Worm (Caenorhabditis elegans) whole organism, L1 larva: ENCODE results near the gene F15D4.2.

Source experiments
- C16A3.4 ChIP-seq: fragments of 150-350 bp; optimal IDR thresholded peaks from 2 replicates; lab custom pipeline; 2014; ENCODE audit warnings: missing biosample characterization, missing genetic modification characterization
- C34B4.2 ChIP-seq: sonication (generic microtip); optimal IDR thresholded peaks from 2 replicates; lab custom pipeline; 2017; ENCODE audit warnings: mild to moderate bottlenecking, missing genetic modification characterization, missing compliant biosample characterization
- F16B12.6 ChIP-seq: fragments of 150-350 bp; optimal IDR thresholded peaks from 2 replicates; lab custom pipeline; 2014; ENCODE audit warnings: missing biosample characterization, missing genetic modification characterization
- aha-1 ChIP-seq: fragments of 150-350 bp; optimal IDR thresholded peaks from 2 replicates; lab custom pipeline; 2014; ENCODE audit warnings: missing biosample characterization, missing genetic modification characterization
- alr-1 ChIP-seq: fragments of 200-800 bp; sonication (Bioruptor generic); optimal IDR thresholded peaks from 2 replicates; lab custom pipeline; 2018; ENCODE audit warnings: borderline replicate concordance, mild to moderate bottlenecking, missing genetic modification characterization, missing compliant biosample characterization
- blmp-1 ChIP-seq: fragments of 150-350 bp; optimal IDR thresholded peaks from 2 replicates; lab custom pipeline; 2014; ENCODE audit warnings: missing biosample characterization, missing genetic modification characterization
- ceh-63 ChIP-seq: fragments of 200-800 bp; sonication (Bioruptor generic); optimal IDR thresholded peaks from 2 replicates; lab custom pipeline; 2018; ENCODE audit warnings: mild to moderate bottlenecking, missing genetic modification characterization, missing compliant biosample characterization
- ceh-82 ChIP-seq, 3 experiments: fragments of 150-350 bp in 1 of 3; sonication (generic microtip) in 2 of 3; optimal IDR thresholded peaks; 2 replicates each; lab custom pipeline; 2014 to 2017; ENCODE audit warnings: missing biosample characterization in 3 of 3, missing genetic modification characterization in 3 of 3
- ces-1 ChIP-seq: fragments of 150-350 bp; optimal IDR thresholded peaks from 2 replicates; lab custom pipeline; 2014; ENCODE audit warnings: missing biosample characterization, missing genetic modification reagents, missing genetic modification characterization
- dpl-1 ChIP-seq, 3 experiments: fragments of 150-350 bp in 2 of 3; sonication (generic microtip) in 1 of 3; optimal IDR thresholded peaks; 2 replicates each; lab custom pipeline; 2014 to 2017; ENCODE audit warnings: missing biosample characterization in 3 of 3, missing genetic modification characterization in 3 of 3, missing genetic modification reagents in 3 of 3
- efl-1 ChIP-seq, 4 experiments: fragments of 150-350 bp; optimal IDR thresholded peaks in 3 of 4; peaks in 1 of 4; 1 replicate in 1 of 4; 2 replicates in 3 of 4; lab custom pipeline; 2014; ENCODE audit warnings: missing biosample characterization in 2 of 4, missing genetic modification characterization in 2 of 4, missing genetic modification reagents in 2 of 4
- efl-3 ChIP-seq: fragments of 200-800 bp; sonication (Bioruptor generic); optimal IDR thresholded peaks from 2 replicates; lab custom pipeline; 2018; ENCODE audit warnings: mild to moderate bottlenecking, missing genetic modification characterization, missing compliant biosample characterization
- elt-2 ChIP-seq: sonication (generic microtip); optimal IDR thresholded peaks from 2 replicates; lab custom pipeline; 2016; ENCODE audit warnings: missing genetic modification characterization, mild to moderate bottlenecking, inconsistent platforms, missing compliant biosample characterization, missing genetic modification reagents
- elt-3 ChIP-seq, 6 experiments: fragments of 150-350 bp in 1 of 6; sonication (generic microtip); optimal IDR thresholded peaks; 2 replicates each; lab custom pipeline; 2017 to 2018; ENCODE audit warnings: missing biosample characterization in 6 of 6, missing genetic modification characterization in 6 of 6, inconsistent platforms in 1 of 6
- fkh-10 ChIP-seq: sonication (generic microtip); optimal IDR thresholded peaks from 2 replicates; lab custom pipeline; 2017; ENCODE audit warnings: missing biosample characterization, missing genetic modification reagents, missing genetic modification characterization
- fkh-4 ChIP-seq: sonication (generic microtip); optimal IDR thresholded peaks from 2 replicates; lab custom pipeline; 2016; ENCODE audit warnings: missing compliant biosample characterization, missing genetic modification characterization, borderline replicate concordance
- fos-1 ChIP-seq: fragments of 150-350 bp; optimal IDR thresholded peaks from 2 replicates; lab custom pipeline; 2014; ENCODE audit warnings: missing biosample characterization, missing genetic modification characterization
- grh-1 ChIP-seq: fragments of 200-800 bp; sonication (Bioruptor generic); IDR thresholded peaks from 2 replicates; pipeline ENCODE4 v1.3.6; 2022; ENCODE audit warnings: missing genetic modification reagents, missing genetic modification characterization, missing compliant biosample characterization
- hlh-17 ChIP-seq: fragments of 200-800 bp; sonication (Bioruptor generic); optimal IDR thresholded peaks from 2 replicates; lab custom pipeline; 2018; ENCODE audit warnings: missing genetic modification characterization, mild to moderate bottlenecking, missing compliant biosample characterization, moderate library complexity, borderline replicate concordance
- hpl-2 ChIP-seq: fragments of 150-350 bp; optimal IDR thresholded peaks from 2 replicates; lab custom pipeline; 2014; ENCODE audit warnings: missing biosample characterization, missing genetic modification reagents, missing genetic modification characterization
- jun-1 ChIP-seq: fragments of 150-350 bp; optimal IDR thresholded peaks from 2 replicates; lab custom pipeline; 2014; ENCODE audit warnings: missing biosample characterization, missing genetic modification reagents, missing genetic modification characterization
- lin-13 ChIP-seq: fragments of 150-350 bp; optimal IDR thresholded peaks from 2 replicates; lab custom pipeline; 2014; ENCODE audit warnings: missing biosample characterization, missing genetic modification reagents, missing genetic modification characterization
- lin-14 ChIP-seq: fragments of 200-800 bp; sonication (Bioruptor generic); optimal IDR thresholded peaks from 2 replicates; lab custom pipeline; 2018; ENCODE audit warnings: mild to moderate bottlenecking, missing genetic modification characterization, moderate library complexity, missing compliant biosample characterization
- lin-35 ChIP-seq, 2 experiments: fragments of 150-350 bp; optimal IDR thresholded peaks; 2 replicates each; lab custom pipeline; 2014; ENCODE audit warnings: missing biosample characterization in 2 of 2, missing genetic modification characterization in 2 of 2, missing genetic modification reagents in 2 of 2
- lir-3 ChIP-seq: sonication (generic microtip); optimal IDR thresholded peaks from 2 replicates; lab custom pipeline; 2016; ENCODE audit warnings: mild to moderate bottlenecking, missing genetic modification characterization, moderate library complexity, missing compliant biosample characterization; ENCODE audit not compliant: poor library complexity
- mab-9 ChIP-seq: fragments of 200-800 bp; sonication (Bioruptor generic); IDR thresholded peaks from 2 replicates; pipeline ENCODE4 v1.3.6; 2022; ENCODE audit warnings: missing genetic modification reagents, missing genetic modification characterization, missing compliant biosample characterization
- mdl-1 ChIP-seq, 2 experiments: fragments of 150-350 bp; optimal IDR thresholded peaks; 2 replicates each; lab custom pipeline; 2014 to 2017; ENCODE audit warnings: missing biosample characterization in 2 of 2, missing genetic modification characterization in 2 of 2, inconsistent platforms in 1 of 2
- mep-1 ChIP-seq: fragments of 150-350 bp; optimal IDR thresholded peaks from 2 replicates; lab custom pipeline; 2014; ENCODE audit warnings: missing biosample characterization, missing genetic modification characterization
- nhr-12 ChIP-seq: sonication (generic microtip); optimal IDR thresholded peaks from 2 replicates; lab custom pipeline; 2017; ENCODE audit warnings: missing biosample characterization, missing genetic modification characterization
- nhr-19 ChIP-seq: fragments of 200-800 bp; sonication (Bioruptor generic); conservative IDR thresholded peaks from 2 replicates; pipeline ENCODE4 v1.3.6; 2022; ENCODE audit warnings: missing genetic modification characterization, missing compliant biosample characterization
- nhr-28 ChIP-seq: fragments of 150-350 bp; optimal IDR thresholded peaks from 2 replicates; lab custom pipeline; 2014; ENCODE audit warnings: missing biosample characterization, missing genetic modification characterization
- nhr-71 ChIP-seq: sonication (generic microtip); optimal IDR thresholded peaks from 2 replicates; lab custom pipeline; 2016; ENCODE audit warnings: mild to moderate bottlenecking, missing genetic modification characterization, moderate library complexity, missing compliant biosample characterization
- nhr-85 ChIP-seq: sonication (generic microtip); peaks from one replicate; lab custom pipeline; 2016; ENCODE audit warnings: missing genetic modification characterization, inconsistent platforms, missing compliant biosample characterization
- nhr-90 ChIP-seq: sonication (generic microtip); optimal IDR thresholded peaks from 2 replicates; lab custom pipeline; 2016; ENCODE audit warnings: mild to moderate bottlenecking, missing genetic modification characterization, missing compliant biosample characterization; ENCODE audit not compliant: poor library complexity
- pag-3 ChIP-seq: sonication (generic microtip); optimal IDR thresholded peaks from 2 replicates; lab custom pipeline; 2017; ENCODE audit warnings: missing genetic modification characterization, mild to moderate bottlenecking, missing compliant biosample characterization, antibody characterized with exemption, borderline replicate concordance; ENCODE audit not compliant: insufficient read depth
- pqm-1 ChIP-seq: sonication (generic microtip); optimal IDR thresholded peaks from 3 replicates; lab custom pipeline; 2017; ENCODE audit warnings: missing biosample characterization, missing genetic modification characterization
- rnt-1 ChIP-seq: sonication (generic microtip); optimal IDR thresholded peaks from 2 replicates; lab custom pipeline; 2016; ENCODE audit warnings: mild to moderate bottlenecking, missing genetic modification characterization, moderate library complexity, missing compliant biosample characterization
- snpc-4 ChIP-seq: fragments of 150-350 bp; optimal IDR thresholded peaks from 2 replicates; lab custom pipeline; 2014; ENCODE audit warnings: missing biosample characterization, missing genetic modification characterization
- snu-23 ChIP-seq: sonication (generic microtip); optimal IDR thresholded peaks from 2 replicates; lab custom pipeline; 2016; ENCODE audit warnings: missing genetic modification characterization, missing compliant biosample characterization
- sox-4 ChIP-seq: sonication (generic microtip); optimal IDR thresholded peaks from 2 replicates; lab custom pipeline; 2016; ENCODE audit warnings: missing genetic modification characterization, missing compliant biosample characterization
- swsn-7 ChIP-seq: sonication (generic microtip); optimal IDR thresholded peaks from 2 replicates; lab custom pipeline; 2016; ENCODE audit warnings: missing genetic modification characterization, missing compliant biosample characterization
- unc-130 ChIP-seq: fragments of 150-350 bp; optimal IDR thresholded peaks from 2 replicates; lab custom pipeline; 2017; ENCODE audit warnings: missing biosample characterization, missing genetic modification characterization, inconsistent platforms
- unc-30 ChIP-seq: sonication (generic microtip); optimal IDR thresholded peaks from 2 replicates; lab custom pipeline; 2017; ENCODE audit warnings: missing biosample characterization, missing genetic modification characterization
- unc-98 ChIP-seq: fragments of 200-800 bp; sonication (Bioruptor generic); IDR thresholded peaks from 2 replicates; pipeline ENCODE4 v1.3.6; 2022; ENCODE audit warnings: missing genetic modification characterization, missing compliant biosample characterization
- zag-1 ChIP-seq: fragments of 150-350 bp; optimal IDR thresholded peaks from 2 replicates; lab custom pipeline; 2014; ENCODE audit warnings: missing biosample characterization, missing genetic modification characterization

Gene F15D4.2

ce11 chrII:13196689-13197280 lies 19.1 kb upstream of the F15D4.2 start:
- peak; percentile 3 for TF ChIP-seq snu-23 (GFP tag; lab: Kevin White, UChicago)
- TF ChIP-seq lin-13 (GFP tag; lab: Kevin White, UChicago): no peak
- TF ChIP-seq nhr-90 (tag; lab: Kevin White, UChicago): peak; percentile 10
- peak; percentile 26 to 49 for TF ChIP-seq efl-1 (optimal IDR thresholded peaks at IDR 0.05; lab: Kevin White, UChicago)
- peak; percentile 6 to 93 for TF ChIP-seq efl-1 (GFP tag; optimal IDR thresholded peaks at IDR 0.05 in 1 of 2; lab: Kevin White, UChicago)
- TF ChIP-seq mep-1: peak; percentile 33
- TF ChIP-seq nhr-12: no peak
- TF ChIP-seq nhr-71: peak; percentile 1
- TF ChIP-seq grh-1 (GFP tag; lab: Robert Waterston, UW): no peak
- peak; percentile 37 for TF ChIP-seq lin-14
- peak; percentile 18 for TF ChIP-seq swsn-7 (tag; lab: Kevin White, UChicago)
- TF ChIP-seq rnt-1 (tag; lab: Kevin White, UChicago): peak; percentile 8
- peak; percentile 33 for TF ChIP-seq nhr-85 (tag; lab: Kevin White, UChicago)
- peak; percentile 8 for TF ChIP-seq jun-1 (tag; lab: Kevin White, UChicago)
- peak; percentile 68 for TF ChIP-seq fos-1 (tag; lab: Kevin White, UChicago)
- TF ChIP-seq dpl-1 (GFP tag; optimal IDR thresholded peaks at IDR 0.05; lab: Kevin White, UChicago): peak in 1 of 3 experiments; percentile 28
- TF ChIP-seq lin-35 (GFP tag; optimal IDR thresholded peaks at IDR 0.05; lab: Kevin White, UChicago): peak; percentile 9 to 27
- no peak for TF ChIP-seq snpc-4 (tag; lab: Kevin White, UChicago)
- no peak for TF ChIP-seq unc-30 (tag; lab: Kevin White, UChicago)
- TF ChIP-seq, all 84 proteins: peak for 13

DNA sequence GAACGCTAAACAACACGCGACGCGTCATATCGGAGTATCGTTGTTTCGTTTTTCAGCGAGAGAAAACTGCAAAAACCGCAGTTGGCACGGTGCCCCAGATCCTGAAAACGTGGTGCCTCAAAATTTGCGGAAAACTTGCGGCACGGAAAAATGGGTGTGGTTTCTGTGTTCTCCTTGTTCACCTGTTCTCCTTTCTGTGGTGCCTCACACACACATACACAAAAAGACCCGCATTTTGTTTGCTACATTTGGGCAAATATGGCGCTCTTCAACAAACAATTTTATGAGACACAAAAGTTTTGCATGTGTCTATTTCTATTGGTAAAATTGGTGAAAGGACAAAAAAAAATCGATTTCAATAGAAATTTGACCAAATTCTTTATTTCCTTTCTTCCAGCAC lies 17.0 kb upstream of the F15D4.2 start:
- TF ChIP-seq ceh-82 (tag; optimal IDR thresholded peaks at IDR 0.05; lab: Kevin White, UChicago) (no peak), pqm-1 (no peak), efl-1 (optimal IDR thresholded peaks at IDR 0.05; lab: Kevin White, UChicago) (peak in 1 of 2 experiments; percentile 8), efl-1 (GFP tag; optimal IDR thresholded peaks at IDR 0.05 in 1 of 2; lab: Kevin White, UChicago) (no peak)

DNA sequence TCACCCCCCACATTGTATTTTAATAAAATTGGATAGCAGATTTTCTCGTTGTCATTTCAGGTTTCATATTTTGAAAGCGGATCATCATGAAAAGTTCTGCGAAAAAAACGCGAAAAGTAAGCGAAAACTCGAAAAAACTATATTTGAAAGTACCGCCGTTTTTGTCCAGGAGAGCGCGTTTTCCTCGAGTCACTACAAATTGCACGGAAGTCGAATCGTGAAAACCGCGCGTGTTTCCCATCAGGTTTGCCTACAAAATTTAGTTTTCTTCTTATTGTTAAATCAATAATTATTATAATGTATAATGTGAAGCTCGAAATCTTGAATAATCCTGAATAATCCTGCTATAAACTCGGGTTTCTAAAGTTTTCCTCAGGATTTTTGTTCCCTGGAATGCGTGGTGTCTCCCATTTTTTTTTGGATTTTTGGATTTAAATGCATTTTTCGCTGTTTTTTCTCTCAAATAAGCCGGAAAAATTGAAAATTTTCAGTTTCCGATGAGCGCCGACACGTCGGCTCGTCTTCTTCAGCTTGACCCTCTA lies 16.1 kb upstream of the F15D4.2 start, which contains the start of gene btf-1:
btf-1 (plus strand) TSS at position 492 of the 542 bp plus-strand sequence.
- TF ChIP-seq elt-3 (tag; optimal IDR thresholded peaks at IDR 0.05; lab: Kevin White, UChicago) (peak in 2 of 6 experiments; percentile 49 to 74), lin-35 (GFP tag; optimal IDR thresholded peaks at IDR 0.05; lab: Kevin White, UChicago) (peak; percentile 95 to 97), pag-3 (tag; lab: Kevin White, UChicago) (no peak), aha-1 (tag; lab: Kevin White, UChicago) (peak; percentile 23), mab-9 (peak; percentile 68; the same call in 1 of the 2 replicates), blmp-1 (peak; percentile 34), ceh-63 (GFP tag; lab: Kevin White, UChicago) (no peak), sox-4 (tag; lab: Kevin White, UChicago) (peak; percentile 84), zag-1 (tag; lab: Kevin White, UChicago) (peak; percentile 43), hlh-17 (GFP tag; lab: Kevin White, UChicago) (no peak), fkh-4 (tag; lab: Kevin White, UChicago) (peak; percentile 79), fkh-10 (GFP tag; lab: Kevin White, UChicago) (no peak), snpc-4 (tag; lab: Kevin White, UChicago) (peak; percentile 64), nhr-12 (no peak), C34B4.2 (tag; lab: Kevin White, UChicago) (no peak), C16A3.4 (tag; lab: Kevin White, UChicago) (peak; percentile 83), alr-1 (tag; lab: Kevin White, UChicago) (no peak), ces-1 (GFP tag; lab: Kevin White, UChicago) (no peak), unc-130 (tag; lab: Kevin White, UChicago) (no peak), nhr-19 (peak; percentile 86), nhr-28 (no peak), efl-3 (peak; percentile 52), unc-98 (GFP tag; lab: Robert Waterston, UW) (peak; percentile 87), dpl-1 (GFP tag; optimal IDR thresholded peaks at IDR 0.05; lab: Kevin White, UChicago) (peak; percentile 94 to 95 (median 95)), pqm-1 (no peak), efl-1 (optimal IDR thresholded peaks at IDR 0.05; lab: Kevin White, UChicago) (peak; percentile 94 to 97), efl-1 (GFP tag; optimal IDR thresholded peaks at IDR 0.05 in 1 of 2; lab: Kevin White, UChicago) (peak; percentile 96 to 100), lir-3 (peak; percentile 84), F16B12.6 (tag; lab: Kevin White, UChicago) (no peak), hpl-2 (GFP tag; lab: Kevin White, UChicago) (peak; percentile 45), elt-2 (tag; lab: Kevin White, UChicago) (peak; percentile 78), mdl-1 (tag; optimal IDR thresholded peaks at IDR 0.05; lab: Kevin White, UChicago) (peak in 1 of 2 experiments; percentile 28)
